Fruit fly (Drosophila melanogaster): ENCODE data around the gene Npl4.

Gene Npl4

DNA sequence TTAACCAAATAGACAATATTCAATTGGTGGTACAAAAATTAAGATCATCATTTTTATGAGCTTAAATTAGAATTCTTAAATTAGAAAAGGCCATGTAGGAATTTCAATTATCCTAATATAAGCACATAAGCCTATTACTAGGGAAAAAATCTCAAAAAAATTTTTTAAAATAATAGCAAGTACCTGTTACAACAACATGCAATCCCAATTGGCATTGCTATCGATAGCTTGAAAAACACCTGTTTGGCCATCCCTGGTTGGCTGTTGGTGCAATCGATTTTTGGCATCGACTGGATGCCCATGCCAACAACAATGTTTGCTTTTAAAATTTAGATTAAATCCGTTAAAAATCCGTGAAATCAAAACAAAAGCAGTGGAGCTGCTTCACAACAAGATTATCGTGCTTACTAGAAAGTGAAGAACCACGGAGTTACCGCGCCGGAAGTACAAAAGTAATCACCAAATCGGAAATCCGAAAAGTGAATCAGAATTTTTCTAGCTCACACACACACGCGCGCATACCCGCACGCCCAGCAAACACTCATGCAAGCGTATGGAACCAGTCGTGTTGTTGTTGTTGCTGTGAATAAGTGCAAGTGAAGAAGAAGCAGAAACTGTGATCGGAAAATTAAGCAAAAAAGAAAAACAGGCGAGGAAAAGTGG lies 37.2 kb upstream of the Npl4 start, which contains the start of gene RASSF8 (continued):
- TF ChIP-seq cato (GFP tag; optimal IDR thresholded peaks at IDR 0.05; ENCODE audit: borderline replicate concordance) (no peak), Vsx1 (GFP tag; optimal IDR thresholded peaks at IDR 0.05) (no peak), CG10147 (GFP tag; optimal IDR thresholded peaks at IDR 0.05) (no peak), CG31441 (GFP tag; IDR thresholded peaks at IDR 0.05) (peak; percentile 38), CG3163 (GFP tag; optimal IDR thresholded peaks at IDR 0.05) (no peak), kay (GFP tag; optimal IDR thresholded peaks at IDR 0.05) (peak; percentile 47), CG12659 (GFP tag; optimal IDR thresholded peaks at IDR 0.05) (peak; percentile 36), CG13894 (tag; optimal IDR thresholded peaks at IDR 0.05) (peak; percentile 1), CG4854 (GFP tag; optimal IDR thresholded peaks at IDR 0.05) (peak; percentile 2), CG1233 (GFP tag; optimal IDR thresholded peaks at IDR 0.05) (peak; percentile 7), Atf-2 (GFP tag; optimal IDR thresholded peaks at IDR 0.05) (peak; percentile 43), trem (tag; optimal IDR thresholded peaks at IDR 0.05) (peak; percentile 15), sqz (GFP tag; optimal IDR thresholded peaks at IDR 0.05) (peak; percentile 17), CG33213 (GFP tag; optimal IDR thresholded peaks at IDR 0.05) (no peak), cas (GFP tag; IDR thresholded peaks at IDR 0.05) (no peak), hbn (GFP tag; IDR thresholded peaks at IDR 0.05; ENCODE audit: partially characterized antibody) (peak; percentile 48; the same call in 1 of the 2 replicates), Sry-δ (GFP tag; optimal IDR thresholded peaks at IDR 0.05) (peak; percentile 77), Hmr (GFP tag; optimal IDR thresholded peaks at IDR 0.05) (no peak), Atf3 (GFP tag; optimal IDR thresholded peaks at IDR 0.05) (no peak), CG1603 (tag; optimal IDR thresholded peaks at IDR 0.05) (peak; percentile 11), CG2712 (tag; optimal IDR thresholded peaks at IDR 0.05) (peak; percentile 7), Usf (GFP tag; optimal IDR thresholded peaks at IDR 0.05) (no peak), pho (GFP tag; optimal IDR thresholded peaks at IDR 0.05) (peak; percentile 32), kni (GFP tag; optimal IDR thresholded peaks at IDR 0.05) (peak; percentile 66), CG2116 (GFP tag; optimal IDR thresholded peaks at IDR 0.05) (peak; percentile 34), Hand (GFP tag; optimal IDR thresholded peaks at IDR 0.05) (no peak), CG3995 (GFP tag; optimal IDR thresholded peaks at IDR 0.05) (peak; percentile 79), CG17802 (tag; optimal IDR thresholded peaks at IDR 0.05) (no peak), cg (GFP tag; optimal IDR thresholded peaks at IDR 0.05) (peak; percentile 94)

DNA sequence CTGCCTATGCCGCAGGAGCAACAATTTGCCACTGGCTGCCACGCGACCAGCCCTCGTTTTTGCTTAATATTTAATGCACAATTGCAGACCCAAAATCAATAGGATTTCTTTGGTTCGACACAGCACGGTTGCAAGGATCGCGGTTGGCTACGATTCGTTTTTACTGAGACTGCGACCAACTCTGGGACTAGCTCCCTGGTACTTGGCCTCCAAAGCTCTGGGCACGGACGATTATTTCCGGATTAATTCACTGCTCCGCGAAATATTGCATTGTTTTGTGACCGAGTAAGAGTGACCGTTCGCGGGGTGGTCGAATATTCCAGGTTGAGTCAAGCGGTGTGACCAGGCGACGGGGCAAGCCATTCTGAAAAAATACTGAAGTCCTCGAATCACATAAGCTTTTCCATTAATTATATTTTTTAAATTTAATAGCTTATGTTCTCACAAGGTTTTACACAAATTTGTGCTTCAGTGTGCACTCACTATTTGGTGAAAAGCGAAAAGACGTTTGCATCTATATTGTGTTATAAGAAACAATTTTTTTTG lies 36.6 kb upstream of the Npl4 start, which contains the start of gene Tnks:
Tnks (minus strand) TSS at position 302 of the 546 bp plus-strand sequence.
- TF ChIP-seq CG18262 (tag; optimal IDR thresholded peaks at IDR 0.05) (no peak), Hmr (GFP tag; optimal IDR thresholded peaks at IDR 0.05) (peak; percentile 32), Lhr (GFP tag; optimal IDR thresholded peaks at IDR 0.05) (peak; percentile 54), YL-1 (GFP tag; optimal IDR thresholded peaks at IDR 0.05) (peak; percentile 2), tap (tag; optimal IDR thresholded peaks at IDR 0.05) (no peak), Aef1 (GFP tag; IDR thresholded peaks at IDR 0.05) (no peak), amos (GFP tag; IDR thresholded peaks at IDR 0.05; ENCODE audit: partially characterized antibody) (peak; percentile 8; the same call in 1 of the 2 replicates), tna (GFP tag; IDR thresholded peaks at IDR 0.05; ENCODE audit: partially characterized antibody) (no peak), CG12299 (tag; optimal IDR thresholded peaks at IDR 0.05) (no peak), stwl (tag; optimal IDR thresholded peaks at IDR 0.05) (peak; percentile 14), CG18619 (GFP tag; optimal IDR thresholded peaks at IDR 0.05) (peak; percentile 40), Vsx1 (GFP tag; optimal IDR thresholded peaks at IDR 0.05) (no peak), cad (GFP tag; optimal IDR thresholded peaks at IDR 0.05) (no peak), HLHmδ (GFP tag; optimal IDR thresholded peaks at IDR 0.05) (peak; percentile 46), Dp (GFP tag; optimal IDR thresholded peaks at IDR 0.05) (peak; percentile 16), Atf3 (GFP tag; optimal IDR thresholded peaks at IDR 0.05) (no peak), pzg (GFP tag; optimal IDR thresholded peaks at IDR 0.05) (peak; percentile 55), dmrt11E (tag; optimal IDR thresholded peaks at IDR 0.05) (no peak), nmo (GFP tag; optimal IDR thresholded peaks at IDR 0.05) (no peak), vfl (GFP tag; optimal IDR thresholded peaks at IDR 0.05) (no peak), CG12942 (GFP tag; optimal IDR thresholded peaks at IDR 0.05) (no peak), CG4617 (GFP tag; optimal IDR thresholded peaks at IDR 0.05; ENCODE audit: borderline replicate concordance) (peak; percentile 63), CG3995 (GFP tag; optimal IDR thresholded peaks at IDR 0.05) (peak; percentile 1)
